Fruit fly (Drosophila melanogaster) whole organism, pupa: ENCODE results near the gene CG31776.

Source experiments
- CG10348 ChIP-seq: fragments of 200-800 bp; sonication (Bioruptor generic); IDR thresholded peaks from 2 replicates; pipeline ENCODE4 v1.3.6; 2022; ENCODE audit warnings: missing biosample characterization, missing genetic modification characterization
- CG12605 ChIP-seq: fragments of 200-800 bp; sonication (Bioruptor generic); IDR thresholded peaks from 2 replicates; pipeline ENCODE4 v1.3.6; 2022; ENCODE audit warnings: missing biosample characterization, missing genetic modification characterization
- CG13204 ChIP-seq: fragments of 200-800 bp; sonication (Bioruptor generic); optimal IDR thresholded peaks from 2 replicates; lab custom pipeline; 2018; ENCODE audit warnings: missing biosample characterization, mild to moderate bottlenecking, missing genetic modification characterization, moderate library complexity
- CG14655 ChIP-seq: fragments of 200-800 bp; sonication (Bioruptor generic); optimal IDR thresholded peaks from 3 replicates; lab custom pipeline; 2017; ENCODE audit warnings: mild to moderate bottlenecking, missing biosample characterization, missing genetic modification reagents, missing genetic modification characterization
- CG15710 ChIP-seq: fragments of 200-800 bp; sonication (Bioruptor generic); optimal IDR thresholded peaks from 2 replicates; lab custom pipeline; 2018; ENCODE audit warnings: missing biosample characterization, mild to moderate bottlenecking, missing genetic modification characterization, moderate library complexity
- CG17806 ChIP-seq: fragments of 200-800 bp; sonication (Bioruptor generic); optimal IDR thresholded peaks from 2 replicates; lab custom pipeline; 2018; ENCODE audit warnings: missing biosample characterization, mild to moderate bottlenecking, missing genetic modification characterization, moderate library complexity
- CG32121 ChIP-seq: fragments of 200-800 bp; sonication (Bioruptor generic); IDR thresholded peaks from 2 replicates; pipeline ENCODE4 v1.3.6; 2022; ENCODE audit warnings: missing biosample characterization, missing genetic modification characterization
- CG34367 ChIP-seq: fragments of 200-800 bp; sonication (Bioruptor generic); optimal IDR thresholded peaks from 2 replicates; lab custom pipeline; 2018; ENCODE audit warnings: missing biosample characterization, mild to moderate bottlenecking, missing genetic modification characterization
- CG4496 ChIP-seq: fragments of 200-800 bp; sonication (Bioruptor generic); IDR thresholded peaks from 3 replicates; pipeline ENCODE4 v1.3.6; 2022; ENCODE audit warnings: missing biosample characterization, missing genetic modification characterization
- CG8159 ChIP-seq: fragments of 200-800 bp; sonication (Bioruptor generic); optimal IDR thresholded peaks from 3 replicates; lab custom pipeline; 2018; ENCODE audit warnings: missing biosample characterization, mild to moderate bottlenecking, missing genetic modification characterization, moderate library complexity
- CG8301 ChIP-seq: fragments of 200-800 bp; sonication (Bioruptor generic); optimal IDR thresholded peaks from 2 replicates; lab custom pipeline; 2018; ENCODE audit warnings: missing biosample characterization, mild to moderate bottlenecking, missing genetic modification characterization
- CG9948 ChIP-seq: fragments of 200-800 bp; sonication (Bioruptor generic); optimal IDR thresholded peaks from 2 replicates; lab custom pipeline; 2018; ENCODE audit warnings: missing biosample characterization, mild to moderate bottlenecking, missing genetic modification characterization, moderate library complexity
- D1 ChIP-seq: fragments of 200-800 bp; sonication (Bioruptor generic); optimal IDR thresholded peaks from 2 replicates; lab custom pipeline; 2018; ENCODE audit warnings: missing biosample characterization, mild to moderate bottlenecking, missing genetic modification characterization, moderate library complexity
- EcR ChIP-seq: fragments of 200-800 bp; sonication (Bioruptor generic); optimal IDR thresholded peaks from 3 replicates; lab custom pipeline; 2019; ENCODE audit warnings: missing biosample characterization, missing genetic modification characterization, mild to moderate bottlenecking, moderate library complexity, missing genetic modification reagents
- Ets98B ChIP-seq: fragments of 200-800 bp; sonication (Bioruptor generic); IDR thresholded peaks from 2 replicates; pipeline ENCODE4 v1.3.6; 2022; ENCODE audit warnings: missing biosample characterization, missing genetic modification characterization
- Pif1A ChIP-seq: fragments of 200-800 bp; sonication (Bioruptor generic); optimal IDR thresholded peaks from 3 replicates; lab custom pipeline; 2016; ENCODE audit warnings: missing biosample characterization, missing genetic modification characterization
- Pif1B ChIP-seq: fragments of 200-800 bp; sonication (Bioruptor generic); optimal IDR thresholded peaks from 3 replicates; lab custom pipeline; 2016; ENCODE audit warnings: missing biosample characterization, missing genetic modification characterization
- Snoo ChIP-seq: fragments of 200-800 bp; sonication (Bioruptor generic); optimal IDR thresholded peaks from 3 replicates; lab custom pipeline; 2017; ENCODE audit warnings: missing biosample characterization, mild to moderate bottlenecking, missing genetic modification characterization, inconsistent platforms
- fd96Ca ChIP-seq: fragments of 200-800 bp; sonication (Bioruptor generic); IDR thresholded peaks from 3 replicates; pipeline ENCODE4 v1.3.6; 2022; ENCODE audit warnings: missing biosample characterization, missing genetic modification characterization
- gl ChIP-seq: fragments of 200-800 bp; sonication (Bioruptor generic); optimal IDR thresholded peaks from 2 replicates; lab custom pipeline; 2018; ENCODE audit warnings: missing biosample characterization, mild to moderate bottlenecking, missing genetic modification characterization
- rn ChIP-seq: fragments of 200-800 bp; sonication (Bioruptor generic); IDR thresholded peaks from 2 replicates; pipeline ENCODE4 v1.3.6; 2022; ENCODE audit warnings: missing biosample characterization, missing genetic modification characterization

CG31776 gene

dm6 chr2L:3461760-3462159 lies 8.2 kb upstream of the CG31776 start, which contains the start of gene CG3246:
TSS of gene CG3246 (minus strand) at chr2L:3461952.
- TF ChIP-seq CG10348 (GFP tag; lab: Robert Waterston, UW) (no peak), Snoo (tag; lab: Kevin White, UChicago) (no peak), CG9948 (tag; lab: Kevin White, UChicago) (no peak), CG13204 (GFP tag; lab: Kevin White, UChicago) (no peak), CG8159 (no peak), gl (tag; lab: Kevin White, UChicago) (no peak), CG14655 (GFP tag; lab: Kevin White, UChicago) (no peak), D1 (no peak), CG15710 (tag; lab: Kevin White, UChicago) (no peak), CG17806 (tag; lab: Kevin White, UChicago) (no peak), CG4496 (GFP tag; lab: Robert Waterston, UW) (no peak), CG12605 (GFP tag; lab: Robert Waterston, UW) (no peak), CG32121 (no peak), Pif1B (GFP tag; lab: Kevin White, UChicago) (no peak), EcR (GFP tag; lab: Kevin White, UChicago) (no peak), rn (GFP tag; lab: Robert Waterston, UW) (no peak), CG34367 (tag; lab: Kevin White, UChicago) (no peak), Pif1A (GFP tag; lab: Kevin White, UChicago) (no peak)

- TF ChIP-seq CG34367 (tag; lab: Kevin White, UChicago) (no peak), D1 (no peak), CG9948 (tag; lab: Kevin White, UChicago) (no peak), fd96Ca (peak; percentile 56; the same call in 1 of the 3 replicates), CG32121 (no peak)
Observed at dm6 chr2L:3465426-3465825, 4.6 kb upstream of the CG31776 start.

- TF ChIP-seq CG15710 (tag; lab: Kevin White, UChicago) (no peak), CG12605 (GFP tag; lab: Robert Waterston, UW) (no peak), CG14655 (GFP tag; lab: Kevin White, UChicago) (no peak), CG34367 (tag; lab: Kevin White, UChicago) (no peak), Ets98B (GFP tag; lab: Robert Waterston, UW) (no peak), fd96Ca (no peak), rn (GFP tag; lab: Robert Waterston, UW) (no peak), CG13204 (GFP tag; lab: Kevin White, UChicago) (no peak), D1 (no peak), gl (tag; lab: Kevin White, UChicago) (no peak), CG17806 (tag; lab: Kevin White, UChicago) (no peak), CG4496 (GFP tag; lab: Robert Waterston, UW) (no peak), EcR (GFP tag; lab: Kevin White, UChicago) (no peak), Pif1B (GFP tag; lab: Kevin White, UChicago) (no peak), CG8159 (no peak)
Observed at dm6 chr2L:3465918-3466727, 3.9 kb upstream of the CG31776 start, which contains the start of the genes msl-2 and ND-PDSW. TSS of gene msl-2 (minus strand) at chr2L:3466112. TSS of gene ND-PDSW (plus strand) at chr2L:3466157.

DNA sequence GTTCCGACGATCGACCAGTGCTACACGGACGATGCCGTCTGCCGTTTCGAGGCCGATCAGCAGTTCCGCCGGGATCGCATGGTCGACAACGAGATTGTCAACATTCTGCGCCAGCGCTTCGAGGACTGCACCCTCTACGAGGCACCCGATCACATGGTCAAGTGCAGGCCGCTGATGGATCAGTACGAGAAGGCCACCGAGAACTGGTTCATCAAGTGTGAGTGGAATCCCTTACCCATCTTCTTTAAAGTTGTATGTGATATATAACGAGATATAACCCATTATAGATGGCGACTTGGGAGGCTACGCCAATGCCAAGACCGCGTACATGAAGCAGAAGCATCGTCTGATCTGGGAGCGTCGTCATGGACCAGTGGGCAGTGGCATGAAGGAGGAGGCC lies 3.1 kb upstream of the CG31776 start:
- TF ChIP-seq Snoo (tag; lab: Kevin White, UChicago) (no peak), CG15710 (tag; lab: Kevin White, UChicago) (no peak), CG4496 (GFP tag; lab: Robert Waterston, UW) (no peak), gl (tag; lab: Kevin White, UChicago) (no peak), CG8301 (tag; lab: Kevin White, UChicago) (no peak), EcR (GFP tag; lab: Kevin White, UChicago) (no peak), CG32121 (no peak), Ets98B (GFP tag; lab: Robert Waterston, UW) (no peak), D1 (no peak), Pif1B (GFP tag; lab: Kevin White, UChicago) (no peak), CG13204 (GFP tag; lab: Kevin White, UChicago) (no peak), CG10348 (GFP tag; lab: Robert Waterston, UW) (no peak), CG9948 (tag; lab: Kevin White, UChicago) (no peak), rn (GFP tag; lab: Robert Waterston, UW) (no peak), CG12605 (GFP tag; lab: Robert Waterston, UW) (no peak), fd96Ca (no peak)
- TF ChIP-seq, all 21 proteins: peak for 0

dm6 chr2L:3472242-3472641 lies 2.3 kb downstream of the CG31776 start, which contains the start of gene Pgant4:
TSS of gene Pgant4 (plus strand) at chr2L:3472603.
- TF ChIP-seq CG17806 (tag; lab: Kevin White, UChicago) (no peak), Snoo (tag; lab: Kevin White, UChicago) (peak; percentile 39), CG34367 (tag; lab: Kevin White, UChicago) (no peak), Ets98B (GFP tag; lab: Robert Waterston, UW) (no peak), rn (GFP tag; lab: Robert Waterston, UW) (0 out of 2 replicates have a peak, but pooled peaks have one; percentile 37), Pif1B (GFP tag; lab: Kevin White, UChicago) (no peak), CG4496 (GFP tag; lab: Robert Waterston, UW) (0 out of 3 replicates have a peak, but pooled peaks have one; percentile 37)
- TF ChIP-seq, all 21 proteins: peak for 3
